Worm (Caenorhabditis elegans) whole organism, mixed stage, embryonic: ENCODE results near the gene irld-64.

Source experiments
- M03D4.4 ChIP-seq: sonication (generic microtip); optimal IDR thresholded peaks from 2 replicates; lab custom pipeline; 2017; ENCODE audit warnings: mild to moderate bottlenecking, missing genetic modification characterization, missing compliant biosample characterization
- bed-3 ChIP-seq: fragments of 200-800 bp; sonication (Bioruptor generic); optimal IDR thresholded peaks from 3 replicates; lab custom pipeline; 2018; ENCODE audit warnings: mild to moderate bottlenecking, missing genetic modification characterization, moderate library complexity, missing compliant biosample characterization
- blmp-1 ChIP-seq: fragments of 150-350 bp; optimal IDR thresholded peaks from 2 replicates; lab custom pipeline; 2014; ENCODE audit warnings: missing biosample characterization, missing genetic modification characterization
- ceh-39 ChIP-seq: fragments of 150-350 bp; optimal IDR thresholded peaks from 2 replicates; lab custom pipeline; 2014; ENCODE audit warnings: missing biosample characterization, missing genetic modification characterization
- ceh-43 ChIP-seq: fragments of 200-800 bp; sonication (Bioruptor generic); optimal IDR thresholded peaks from 2 replicates; lab custom pipeline; 2018; ENCODE audit warnings: mild to moderate bottlenecking, missing genetic modification characterization, moderate library complexity, missing compliant biosample characterization
- ceh-83 ChIP-seq: fragments of 200-800 bp; sonication (Bioruptor generic); optimal IDR thresholded peaks from 2 replicates; lab custom pipeline; 2018; ENCODE audit warnings: mild to moderate bottlenecking, missing genetic modification characterization, missing compliant biosample characterization
- ces-1 ChIP-seq: fragments of 150-350 bp; optimal IDR thresholded peaks from 2 replicates; lab custom pipeline; 2014; ENCODE audit warnings: missing biosample characterization, missing genetic modification reagents, missing genetic modification characterization
- cnd-1 ChIP-seq: fragments of 200-800 bp; sonication (Bioruptor generic); optimal IDR thresholded peaks from 2 replicates; lab custom pipeline; 2018; ENCODE audit warnings: mild to moderate bottlenecking, missing genetic modification characterization, missing compliant biosample characterization
- drap-1 ChIP-seq: fragments of 200-800 bp; sonication (Bioruptor generic); optimal IDR thresholded peaks from 3 replicates; lab custom pipeline; 2018; ENCODE audit warnings: mild to moderate bottlenecking, missing genetic modification characterization, missing compliant biosample characterization
- elt-1 ChIP-seq: sonication (generic microtip); optimal IDR thresholded peaks from 2 replicates; lab custom pipeline; 2017; ENCODE audit warnings: missing genetic modification characterization, mild to moderate bottlenecking, missing compliant biosample characterization, antibody characterized with exemption, moderate library complexity, borderline replicate concordance; ENCODE audit not compliant: insufficient read depth
- elt-3 ChIP-seq: fragments of 150-350 bp; optimal IDR thresholded peaks from 2 replicates; lab custom pipeline; 2014; ENCODE audit warnings: missing biosample characterization, missing genetic modification characterization
- flh-1 ChIP-seq: fragments of 200-800 bp; sonication (Bioruptor generic); optimal IDR thresholded peaks from 2 replicates; lab custom pipeline; 2018; ENCODE audit warnings: mild to moderate bottlenecking, missing genetic modification characterization, moderate library complexity, missing compliant biosample characterization
- ham-2 ChIP-seq: fragments of 200-800 bp; sonication (Bioruptor generic); optimal IDR thresholded peaks from 2 replicates; lab custom pipeline; 2018; ENCODE audit warnings: mild to moderate bottlenecking, missing genetic modification characterization, missing compliant biosample characterization
- hlh-1 ChIP-seq: fragments of 150-350 bp; optimal IDR thresholded peaks from 2 replicates; lab custom pipeline; 2014; ENCODE audit warnings: missing biosample characterization, missing genetic modification reagents, missing genetic modification characterization
- lin-32 ChIP-seq: fragments of 200-800 bp; sonication (Bioruptor generic); optimal IDR thresholded peaks from 2 replicates; lab custom pipeline; 2018; ENCODE audit warnings: mild to moderate bottlenecking, missing genetic modification characterization, missing compliant biosample characterization
- lsy-2 ChIP-seq: fragments of 150-350 bp; optimal IDR thresholded peaks from 2 replicates; lab custom pipeline; 2014; ENCODE audit warnings: missing biosample characterization, missing genetic modification characterization
- mab-5 ChIP-seq: fragments of 150-350 bp; optimal IDR thresholded peaks from 2 replicates; lab custom pipeline; 2014; ENCODE audit warnings: missing biosample characterization, missing genetic modification characterization
- mep-1 ChIP-seq: fragments of 150-350 bp; optimal IDR thresholded peaks from 2 replicates; lab custom pipeline; 2017; ENCODE audit warnings: missing biosample characterization, missing genetic modification reagents, missing genetic modification characterization, inconsistent platforms
- mls-2 ChIP-seq: sonication (generic microtip); optimal IDR thresholded peaks from 2 replicates; lab custom pipeline; 2016; ENCODE audit warnings: mild to moderate bottlenecking, missing genetic modification characterization, moderate library complexity, missing compliant biosample characterization
- nhr-12 ChIP-seq: fragments of 150-350 bp; optimal IDR thresholded peaks from 2 replicates; lab custom pipeline; 2014; ENCODE audit warnings: missing biosample characterization, missing genetic modification characterization
- nhr-2 ChIP-seq: fragments of 150-350 bp; optimal IDR thresholded peaks from 2 replicates; lab custom pipeline; 2014; ENCODE audit warnings: missing biosample characterization, missing genetic modification characterization
- nhr-237 ChIP-seq: fragments of 150-350 bp; optimal IDR thresholded peaks from 2 replicates; lab custom pipeline; 2014; ENCODE audit warnings: missing biosample characterization, missing genetic modification characterization
- nhr-28 ChIP-seq: fragments of 150-350 bp; optimal IDR thresholded peaks from 2 replicates; lab custom pipeline; 2014; ENCODE audit warnings: missing biosample characterization, missing genetic modification characterization
- nhr-76 ChIP-seq: sonication (generic microtip); optimal IDR thresholded peaks from 2 replicates; lab custom pipeline; 2017; ENCODE audit warnings: missing biosample characterization, missing genetic modification characterization
- pha-4 ChIP-seq: fragments of 150-350 bp; optimal IDR thresholded peaks from 2 replicates; lab custom pipeline; 2018; ENCODE audit warnings: missing biosample characterization, missing genetic modification reagents, missing genetic modification characterization
- sem-2 ChIP-seq: fragments of 200-800 bp; sonication (Bioruptor generic); optimal IDR thresholded peaks from 2 replicates; lab custom pipeline; 2018; ENCODE audit warnings: mild to moderate bottlenecking, missing genetic modification characterization, missing compliant biosample characterization
- snpc-4 ChIP-seq: fragments of 150-350 bp; optimal IDR thresholded peaks from 2 replicates; lab custom pipeline; 2014; ENCODE audit warnings: missing biosample characterization, missing genetic modification characterization
- sptf-1 ChIP-seq: sonication (generic microtip); optimal IDR thresholded peaks from 2 replicates; lab custom pipeline; 2017; ENCODE audit warnings: mild to moderate bottlenecking, missing genetic modification characterization, moderate library complexity, missing compliant biosample characterization
- tbx-8 ChIP-seq: fragments of 200-800 bp; sonication (Bioruptor generic); optimal IDR thresholded peaks from 2 replicates; lab custom pipeline; 2018; ENCODE audit warnings: mild to moderate bottlenecking, missing genetic modification characterization, moderate library complexity, missing compliant biosample characterization
- unc-120 ChIP-seq: sonication (generic microtip); optimal IDR thresholded peaks from 2 replicates; lab custom pipeline; 2017; ENCODE audit warnings: missing genetic modification characterization, missing compliant biosample characterization; ENCODE audit not compliant: poor library complexity, severe bottlenecking
- unc-39 ChIP-seq: fragments of 150-350 bp; optimal IDR thresholded peaks from 2 replicates; lab custom pipeline; 2014; ENCODE audit warnings: missing biosample characterization, missing genetic modification characterization
- unc-62 ChIP-seq: fragments of 150-350 bp; optimal IDR thresholded peaks from 2 replicates; lab custom pipeline; 2014; ENCODE audit warnings: missing biosample characterization, missing genetic modification reagents, missing genetic modification characterization
- zip-8 ChIP-seq: fragments of 150-350 bp; optimal IDR thresholded peaks from 2 replicates; lab custom pipeline; 2014; ENCODE audit warnings: missing biosample characterization, missing genetic modification characterization
- ztf-11 ChIP-seq: fragments of 150-350 bp; optimal IDR thresholded peaks from 2 replicates; lab custom pipeline; 2014; ENCODE audit warnings: missing biosample characterization, missing genetic modification characterization

Gene irld-64

ce11 chrII:2930499-2930898, at the start of gene irld-64, which contains the start of gene irld-63:
TSS of gene irld-64 (minus strand) at chrII:2930599.
TSS of gene irld-63 (plus strand) at chrII:2930728.
- TF ChIP-seq nhr-2 (tag; lab: Kevin White, UChicago) (no peak), elt-1 (no peak), blmp-1 (tag; lab: Kevin White, UChicago) (no peak), unc-120 (tag; lab: Kevin White, UChicago) (no peak), sem-2 (GFP tag; lab: Kevin White, UChicago) (no peak), ceh-39 (tag; lab: Kevin White, UChicago) (no peak), nhr-76 (tag; lab: Kevin White, UChicago) (no peak), unc-62 (GFP tag; lab: Kevin White, UChicago) (no peak), mep-1 (tag; lab: Kevin White, UChicago) (no peak), cnd-1 (tag; lab: Kevin White, UChicago) (no peak), sptf-1 (no peak), nhr-28 (tag; lab: Kevin White, UChicago) (no peak)

- TF ChIP-seq drap-1 (GFP tag; lab: Kevin White, UChicago) = no peak
- peak; percentile 36 for TF ChIP-seq ham-2 (GFP tag; lab: Kevin White, UChicago)
- TF ChIP-seq nhr-76 (tag; lab: Kevin White, UChicago) = no peak
- no peak for TF ChIP-seq ceh-43 (GFP tag; lab: Kevin White, UChicago)
- TF ChIP-seq elt-1 = no peak
- TF ChIP-seq mep-1 (tag; lab: Kevin White, UChicago) = no peak
Observed at ce11 chrII:2979061-2979460, 48.7 kb upstream of the irld-64 start.

ce11 chrII:2977652-2978051, 47.3 kb upstream of the irld-64 start:
- TF ChIP-seq hlh-1 (tag; lab: Kevin White, UChicago) (no peak), lsy-2 (tag; lab: Kevin White, UChicago) (no peak), ceh-83 (GFP tag; lab: Kevin White, UChicago) (no peak), blmp-1 (tag; lab: Kevin White, UChicago) (no peak), ztf-11 (tag; lab: Kevin White, UChicago) (no peak), nhr-2 (tag; lab: Kevin White, UChicago) (no peak), mls-2 (tag; lab: Kevin White, UChicago) (no peak), lin-32 (GFP tag; lab: Kevin White, UChicago) (no peak), ces-1 (GFP tag; lab: Kevin White, UChicago) (no peak), nhr-237 (tag; lab: Kevin White, UChicago) (no peak), sem-2 (GFP tag; lab: Kevin White, UChicago) (no peak), unc-120 (tag; lab: Kevin White, UChicago) (no peak)
- TF ChIP-seq, all 35 proteins: peak for 0

ce11 chrII:2976597-2976996, 46.2 kb upstream of the irld-64 start, which contains the start of gene nhr-88:
TSS of gene nhr-88 (plus strand) at chrII:2976639.
- TF ChIP-seq sptf-1 (peak; percentile 8), unc-39 (tag; lab: Kevin White, UChicago) (no peak)

ce11 chrII:2975561-2976230, 45.3 kb upstream of the irld-64 start:
- TF ChIP-seq zip-8 (tag; lab: Kevin White, UChicago) (peak; percentile 87), nhr-76 (tag; lab: Kevin White, UChicago) (no peak)

- TF ChIP-seq elt-1 (no peak), flh-1 (peak; percentile 15), ces-1 (GFP tag; lab: Kevin White, UChicago) (peak; percentile 83), mls-2 (tag; lab: Kevin White, UChicago) (peak; percentile 62), M03D4.4 (tag; lab: Kevin White, UChicago) (peak; percentile 56), blmp-1 (tag; lab: Kevin White, UChicago) (peak; percentile 48), nhr-12 (tag; lab: Kevin White, UChicago) (no peak), cnd-1 (tag; lab: Kevin White, UChicago) (no peak), unc-120 (tag; lab: Kevin White, UChicago) (peak; percentile 50), nhr-76 (tag; lab: Kevin White, UChicago) (no peak), lsy-2 (tag; lab: Kevin White, UChicago) (peak; percentile 43), unc-39 (tag; lab: Kevin White, UChicago) (no peak), mep-1 (tag; lab: Kevin White, UChicago) (peak; percentile 60), pha-4 (peak; percentile 82), lin-32 (GFP tag; lab: Kevin White, UChicago) (no peak), nhr-2 (tag; lab: Kevin White, UChicago) (no peak), ztf-11 (tag; lab: Kevin White, UChicago) (peak; percentile 54), nhr-28 (tag; lab: Kevin White, UChicago) (no peak), zip-8 (tag; lab: Kevin White, UChicago) (no peak), drap-1 (GFP tag; lab: Kevin White, UChicago) (no peak), tbx-8 (GFP tag; lab: Kevin White, UChicago) (no peak), mab-5 (tag; lab: Kevin White, UChicago) (no peak), ceh-83 (GFP tag; lab: Kevin White, UChicago) (no peak), sem-2 (GFP tag; lab: Kevin White, UChicago) (no peak), snpc-4 (no peak), nhr-237 (tag; lab: Kevin White, UChicago) (peak; percentile 82), ceh-43 (GFP tag; lab: Kevin White, UChicago) (no peak), bed-3 (peak; percentile 49), ceh-39 (tag; lab: Kevin White, UChicago) (no peak), elt-3 (peak; percentile 74)
Observed at ce11 chrII:2973940-2974402, 43.6 kb upstream of the irld-64 start.
